Fruit fly (Drosophila melanogaster): Measurements from ENCODE around the gene ND-51.
A peak's percentile ranks its signal among the peaks of the same experiment; 100 is the strongest.

Gene ND-51

dm6 chr2L:6051212-6051621 is 11.3 kb downstream of the ND-51 start (continued):
- peak; percentile 29 for TF ChIP-seq bigmax (GFP tag; optimal IDR thresholded peaks at IDR 0.05)
- TF ChIP-seq CG14965 (GFP tag; optimal IDR thresholded peaks at IDR 0.05; ENCODE audit: borderline replicate concordance): peak; percentile 62
- TF ChIP-seq H2.0 (GFP tag; IDR thresholded peaks at IDR 0.05): peak; percentile 90
- TF ChIP-seq sd (tag; optimal IDR thresholded peaks at IDR 0.05): no peak
- peak; percentile 79 for TF ChIP-seq ftz-f1 (GFP tag; optimal IDR thresholded peaks at IDR 0.05)
- peak; percentile 95 for TF ChIP-seq so (GFP tag; IDR thresholded peaks at IDR 0.05)
- peak; percentile 85 for TF ChIP-seq CG18764 (GFP tag; optimal IDR thresholded peaks at IDR 0.05)
- peak; percentile 79 for TF ChIP-seq ac (GFP tag; optimal IDR thresholded peaks at IDR 0.05)
- peak; percentile 88 for TF ChIP-seq CG5180 (GFP tag; optimal IDR thresholded peaks at IDR 0.05)
- TF ChIP-seq nau (GFP tag; optimal IDR thresholded peaks at IDR 0.05): no peak
- peak; percentile 66 for TF ChIP-seq CG3995 (GFP tag; optimal IDR thresholded peaks at IDR 0.05)
- TF ChIP-seq dati (GFP tag; IDR thresholded peaks at IDR 0.05): peak; percentile 44; the same call in 1 of the 2 replicates
- peak; percentile 92 to 93 for TF ChIP-seq chif (GFP tag; optimal IDR thresholded peaks at IDR 0.05)
- peak; percentile 98 for TF ChIP-seq CG13424 (tag; optimal IDR thresholded peaks at IDR 0.05)
- peak; percentile 97 for TF ChIP-seq Rfx (GFP tag; IDR thresholded peaks at IDR 0.05)
- TF ChIP-seq luna (GFP tag; optimal IDR thresholded peaks at IDR 0.05): peak; percentile 83
- peak; percentile 72 for TF ChIP-seq psq (GFP tag; optimal IDR thresholded peaks at IDR 0.05)
- peak; percentile 5 to 77 for TF ChIP-seq insv (GFP tag; optimal IDR thresholded peaks at IDR 0.05)
- TF ChIP-seq Hr39 (optimal IDR thresholded peaks at IDR 0.05): no peak
- peak; percentile 96 for TF ChIP-seq fd64A (GFP tag; optimal IDR thresholded peaks at IDR 0.05)
- TF ChIP-seq jumu (GFP tag; optimal IDR thresholded peaks at IDR 0.05): peak; percentile 94
- TF ChIP-seq Dad (GFP tag; optimal IDR thresholded peaks at IDR 0.05): peak; percentile 97
- TF ChIP-seq CG34422 (GFP tag; IDR thresholded peaks at IDR 0.05): peak; percentile 92
- TF ChIP-seq CG2678 (tag; optimal IDR thresholded peaks at IDR 0.05): peak; percentile 98
- TF ChIP-seq CG8478 (optimal IDR thresholded peaks at IDR 0.05): peak; percentile 12
- TF ChIP-seq pan (optimal IDR thresholded peaks at IDR 0.05): no peak
- peak in 1 of 2 experiments; percentile 94 for TF ChIP-seq pan (GFP tag; optimal IDR thresholded peaks at IDR 0.05 in 1 of 2, IDR thresholded peaks at IDR 0.05 in 1 of 2)
- peak; percentile 95 for TF ChIP-seq CG32532 (GFP tag; IDR thresholded peaks at IDR 0.05)
- peak; percentile 88 for TF ChIP-seq Chrac-16 (GFP tag; optimal IDR thresholded peaks at IDR 0.05)
- peak; percentile 36; the same call in 1 of the 2 replicates for TF ChIP-seq CkIIα-i1 (GFP tag; IDR thresholded peaks at IDR 0.05)
- peak; percentile 89 for TF ChIP-seq CG15011 (GFP tag; optimal IDR thresholded peaks at IDR 0.05)
- peak; percentile 72 for TF ChIP-seq CG32772 (GFP tag; IDR thresholded peaks at IDR 0.05)
- no peak; the same call in none of the 3 replicates for TF ChIP-seq CG17361 (GFP tag; IDR thresholded peaks at IDR 0.05)
- TF ChIP-seq trh (GFP tag; optimal IDR thresholded peaks at IDR 0.05): peak; percentile 57
- peak; percentile 83 for TF ChIP-seq ase (GFP tag; IDR thresholded peaks at IDR 0.05)
- TF ChIP-seq TFAM (GFP tag; optimal IDR thresholded peaks at IDR 0.05): peak; percentile 79
- peak; percentile 42 for TF ChIP-seq stwl (tag; optimal IDR thresholded peaks at IDR 0.05)
- peak; percentile 98 for TF ChIP-seq Side (GFP tag; optimal IDR thresholded peaks at IDR 0.05)
- no peak for TF ChIP-seq CG7963 (GFP tag; IDR thresholded peaks at IDR 0.05; ENCODE audit: partially characterized antibody)
- TF ChIP-seq CG31365 (tag; optimal IDR thresholded peaks at IDR 0.05): peak; percentile 91
- TF ChIP-seq Blimp-1 (GFP tag; optimal IDR thresholded peaks at IDR 0.05): peak; percentile 96
- peak; percentile 99 for TF ChIP-seq Ets65A (GFP tag)
- peak; percentile 95 for TF ChIP-seq D19A (tag; optimal IDR thresholded peaks at IDR 0.05)
- TF ChIP-seq CrebB (tag; optimal IDR thresholded peaks at IDR 0.05): peak; percentile 98
- peak; percentile 95 for TF ChIP-seq Max (GFP tag; optimal IDR thresholded peaks at IDR 0.05)
- TF ChIP-seq wdn (GFP tag; IDR thresholded peaks at IDR 0.05): peak; percentile 90
- no peak for TF ChIP-seq zen2 (GFP tag; IDR thresholded peaks at IDR 0.05; ENCODE audit: partially characterized antibody)
- TF ChIP-seq CG11696 (GFP tag; IDR thresholded peaks at IDR 0.05): peak; percentile 88
- TF ChIP-seq D (optimal IDR thresholded peaks at IDR 0.05): no peak
- TF ChIP-seq D (GFP tag; optimal IDR thresholded peaks at IDR 0.05): peak; percentile 93
- TF ChIP-seq run (tag; optimal IDR thresholded peaks at IDR 0.05): peak; percentile 94
- peak; percentile 98 for TF ChIP-seq gro (GFP tag; optimal IDR thresholded peaks at IDR 0.05)
